Fruit fly (Drosophila melanogaster) whole organism, pupa: ENCODE data around the gene CG31145.

Experiments
- CG10348 ChIP-seq: fragments of 200-800 bp; sonication (Bioruptor generic); IDR thresholded peaks from 2 replicates; pipeline ENCODE4 v1.3.6; 2022; ENCODE audit warnings: missing biosample characterization, missing genetic modification characterization
- CG12605 ChIP-seq: fragments of 200-800 bp; sonication (Bioruptor generic); IDR thresholded peaks from 2 replicates; pipeline ENCODE4 v1.3.6; 2022; ENCODE audit warnings: missing biosample characterization, missing genetic modification characterization
- CG13204 ChIP-seq: fragments of 200-800 bp; sonication (Bioruptor generic); optimal IDR thresholded peaks from 2 replicates; lab custom pipeline; 2018; ENCODE audit warnings: missing biosample characterization, mild to moderate bottlenecking, missing genetic modification characterization, moderate library complexity
- CG14655 ChIP-seq: fragments of 200-800 bp; sonication (Bioruptor generic); optimal IDR thresholded peaks from 3 replicates; lab custom pipeline; 2017; ENCODE audit warnings: mild to moderate bottlenecking, missing biosample characterization, missing genetic modification reagents, missing genetic modification characterization
- CG15710 ChIP-seq: fragments of 200-800 bp; sonication (Bioruptor generic); optimal IDR thresholded peaks from 2 replicates; lab custom pipeline; 2018; ENCODE audit warnings: missing biosample characterization, mild to moderate bottlenecking, missing genetic modification characterization, moderate library complexity
- CG17806 ChIP-seq: fragments of 200-800 bp; sonication (Bioruptor generic); optimal IDR thresholded peaks from 2 replicates; lab custom pipeline; 2018; ENCODE audit warnings: missing biosample characterization, mild to moderate bottlenecking, missing genetic modification characterization, moderate library complexity
- CG32121 ChIP-seq: fragments of 200-800 bp; sonication (Bioruptor generic); IDR thresholded peaks from 2 replicates; pipeline ENCODE4 v1.3.6; 2022; ENCODE audit warnings: missing biosample characterization, missing genetic modification characterization
- CG34367 ChIP-seq: fragments of 200-800 bp; sonication (Bioruptor generic); optimal IDR thresholded peaks from 2 replicates; lab custom pipeline; 2018; ENCODE audit warnings: missing biosample characterization, mild to moderate bottlenecking, missing genetic modification characterization
- CG4496 ChIP-seq: fragments of 200-800 bp; sonication (Bioruptor generic); IDR thresholded peaks from 3 replicates; pipeline ENCODE4 v1.3.6; 2022; ENCODE audit warnings: missing biosample characterization, missing genetic modification characterization
- CG8159 ChIP-seq: fragments of 200-800 bp; sonication (Bioruptor generic); optimal IDR thresholded peaks from 3 replicates; lab custom pipeline; 2018; ENCODE audit warnings: missing biosample characterization, mild to moderate bottlenecking, missing genetic modification characterization, moderate library complexity
- CG8301 ChIP-seq: fragments of 200-800 bp; sonication (Bioruptor generic); optimal IDR thresholded peaks from 2 replicates; lab custom pipeline; 2018; ENCODE audit warnings: missing biosample characterization, mild to moderate bottlenecking, missing genetic modification characterization
- CG9948 ChIP-seq: fragments of 200-800 bp; sonication (Bioruptor generic); optimal IDR thresholded peaks from 2 replicates; lab custom pipeline; 2018; ENCODE audit warnings: missing biosample characterization, mild to moderate bottlenecking, missing genetic modification characterization, moderate library complexity
- D1 ChIP-seq: fragments of 200-800 bp; sonication (Bioruptor generic); optimal IDR thresholded peaks from 2 replicates; lab custom pipeline; 2018; ENCODE audit warnings: missing biosample characterization, mild to moderate bottlenecking, missing genetic modification characterization, moderate library complexity
- EcR ChIP-seq: fragments of 200-800 bp; sonication (Bioruptor generic); optimal IDR thresholded peaks from 3 replicates; lab custom pipeline; 2019; ENCODE audit warnings: missing biosample characterization, missing genetic modification characterization, mild to moderate bottlenecking, moderate library complexity, missing genetic modification reagents
- Ets98B ChIP-seq: fragments of 200-800 bp; sonication (Bioruptor generic); IDR thresholded peaks from 2 replicates; pipeline ENCODE4 v1.3.6; 2022; ENCODE audit warnings: missing biosample characterization, missing genetic modification characterization
- Pif1A ChIP-seq: fragments of 200-800 bp; sonication (Bioruptor generic); optimal IDR thresholded peaks from 3 replicates; lab custom pipeline; 2016; ENCODE audit warnings: missing biosample characterization, missing genetic modification characterization
- Pif1B ChIP-seq: fragments of 200-800 bp; sonication (Bioruptor generic); optimal IDR thresholded peaks from 3 replicates; lab custom pipeline; 2016; ENCODE audit warnings: missing biosample characterization, missing genetic modification characterization
- Snoo ChIP-seq: fragments of 200-800 bp; sonication (Bioruptor generic); optimal IDR thresholded peaks from 3 replicates; lab custom pipeline; 2017; ENCODE audit warnings: missing biosample characterization, mild to moderate bottlenecking, missing genetic modification characterization, inconsistent platforms
- fd96Ca ChIP-seq: fragments of 200-800 bp; sonication (Bioruptor generic); IDR thresholded peaks from 3 replicates; pipeline ENCODE4 v1.3.6; 2022; ENCODE audit warnings: missing biosample characterization, missing genetic modification characterization
- gl ChIP-seq: fragments of 200-800 bp; sonication (Bioruptor generic); optimal IDR thresholded peaks from 2 replicates; lab custom pipeline; 2018; ENCODE audit warnings: missing biosample characterization, mild to moderate bottlenecking, missing genetic modification characterization
- rn ChIP-seq: fragments of 200-800 bp; sonication (Bioruptor generic); IDR thresholded peaks from 2 replicates; pipeline ENCODE4 v1.3.6; 2022; ENCODE audit warnings: missing biosample characterization, missing genetic modification characterization

Gene CG31145

dm6 chr3R:23673084-23673483 is 3.6 kb upstream of the CG31145 start:
- TF ChIP-seq rn (0 out of 2 replicates have a peak, but pooled peaks have one; percentile 32), CG9948 (tag; lab: Kevin White, UChicago) (no peak), Pif1A (GFP tag; lab: Kevin White, UChicago) (no peak)

dm6 chr3R:23668583-23668982 is 876 bp downstream of the CG31145 start:
- TF ChIP-seq CG34367 (tag; lab: Kevin White, UChicago), result no peak

DNA sequence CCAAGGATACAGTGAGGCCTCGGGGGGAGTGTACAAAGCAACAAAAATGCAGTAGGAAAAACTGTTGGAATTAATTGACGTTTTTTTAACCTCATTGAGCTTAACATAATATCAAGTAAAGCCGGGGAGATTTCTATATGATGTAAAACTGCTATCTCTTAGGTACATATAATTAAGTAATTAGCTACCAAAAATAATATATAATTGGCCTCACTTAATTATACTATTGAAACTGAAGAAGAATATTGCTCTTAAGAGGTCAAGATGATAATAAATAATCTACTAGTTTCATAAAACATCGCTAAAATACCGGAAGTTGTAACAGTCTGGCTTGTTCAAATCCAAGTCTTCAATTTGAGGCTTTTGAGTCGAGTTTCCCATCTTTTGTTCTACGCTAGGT is 2.0 kb downstream of the CG31145 start:
- TF ChIP-seq CG8159 (no peak), CG14655 (GFP tag; lab: Kevin White, UChicago) (peak; percentile 10)

dm6 chr3R:23666672-23667211 is 2.7 kb downstream of the CG31145 start:
- TF ChIP-seq CG12605 (GFP tag; lab: Robert Waterston, UW) (peak; percentile 72; the same call in 1 of the 2 replicates), gl (tag; lab: Kevin White, UChicago) (no peak)

- TF ChIP-seq Pif1B (GFP tag; lab: Kevin White, UChicago), result no peak
- TF ChIP-seq EcR (GFP tag; lab: Kevin White, UChicago), result no peak
- TF ChIP-seq CG10348 (GFP tag; lab: Robert Waterston, UW), result no peak
- 0 out of 2 replicates have a peak, but pooled peaks have one; percentile 20 for TF ChIP-seq CG12605 (GFP tag; lab: Robert Waterston, UW)
- no peak for TF ChIP-seq Pif1A (GFP tag; lab: Kevin White, UChicago)
- TF ChIP-seq CG9948 (tag; lab: Kevin White, UChicago), result no peak
- no peak for TF ChIP-seq CG8301 (tag; lab: Kevin White, UChicago)
Measured at dm6 chr3R:23664437-23664836, 5.0 kb downstream of the CG31145 start.

- TF ChIP-seq Snoo (tag; lab: Kevin White, UChicago), result no peak
- TF ChIP-seq rn, result no peak
- TF ChIP-seq fd96Ca (GFP tag; lab: Robert Waterston, UW), result no peak
- no peak for TF ChIP-seq CG9948 (tag; lab: Kevin White, UChicago)
- TF ChIP-seq CG8301 (tag; lab: Kevin White, UChicago), result no peak
- no peak for TF ChIP-seq CG10348 (GFP tag; lab: Robert Waterston, UW)
- no peak for TF ChIP-seq CG13204 (GFP tag; lab: Kevin White, UChicago)
- no peak for TF ChIP-seq CG8159
Measured at dm6 chr3R:23662782-23663181, 6.7 kb downstream of the CG31145 start.

- TF ChIP-seq CG4496 (GFP tag; lab: Robert Waterston, UW), result no peak
- no peak for TF ChIP-seq CG13204 (GFP tag; lab: Kevin White, UChicago)
- no peak for TF ChIP-seq CG15710
- no peak for TF ChIP-seq EcR (GFP tag; lab: Kevin White, UChicago)
- no peak for TF ChIP-seq CG12605 (GFP tag; lab: Robert Waterston, UW)
- no peak for TF ChIP-seq D1 (tag; lab: Kevin White, UChicago)
- no peak for TF ChIP-seq Snoo (tag; lab: Kevin White, UChicago)
- TF ChIP-seq rn, result no peak
- no peak for TF ChIP-seq CG10348 (GFP tag; lab: Robert Waterston, UW)
Measured at dm6 chr3R:23659598-23659997, 9.9 kb downstream of the CG31145 start.

- no peak for TF ChIP-seq CG8159
- no peak for TF ChIP-seq Pif1A (GFP tag; lab: Kevin White, UChicago)
- no peak for TF ChIP-seq CG12605 (GFP tag; lab: Robert Waterston, UW)
- TF ChIP-seq gl (tag; lab: Kevin White, UChicago), result no peak
- no peak for TF ChIP-seq Ets98B
- no peak for TF ChIP-seq CG34367 (tag; lab: Kevin White, UChicago)
- TF ChIP-seq EcR (GFP tag; lab: Kevin White, UChicago), result no peak
- no peak for TF ChIP-seq Snoo (tag; lab: Kevin White, UChicago)
- TF ChIP-seq CG10348 (GFP tag; lab: Robert Waterston, UW), result no peak
- no peak for TF ChIP-seq CG32121
- TF ChIP-seq Pif1B (GFP tag; lab: Kevin White, UChicago), result no peak
- TF ChIP-seq CG15710, result no peak
- TF ChIP-seq fd96Ca (GFP tag; lab: Robert Waterston, UW), result no peak
- no peak for TF ChIP-seq CG4496 (GFP tag; lab: Robert Waterston, UW)
- no peak for TF ChIP-seq CG17806
- no peak for TF ChIP-seq CG13204 (GFP tag; lab: Kevin White, UChicago)
- TF ChIP-seq CG14655 (GFP tag; lab: Kevin White, UChicago), result no peak
- no peak for TF ChIP-seq D1 (tag; lab: Kevin White, UChicago)
- TF ChIP-seq CG9948 (tag; lab: Kevin White, UChicago), result no peak
- TF ChIP-seq, all 21 proteins: peak for 0
Measured at dm6 chr3R:23658948-23659347, 10.5 kb downstream of the CG31145 start.
